Fruit fly (Drosophila melanogaster) whole organism, wandering third instar larva: ENCODE results near the gene CG6621.

Experiments used
- Abd-B ChIP-seq: fragments of >200 bp; optimal IDR thresholded peaks from 2 replicates; lab custom pipeline; 2017; ENCODE audit warnings: missing biosample characterization, missing genetic modification characterization
- CG32264 ChIP-seq: fragments of 200-800 bp; sonication (Bioruptor generic); optimal IDR thresholded peaks from 2 replicates; lab custom pipeline; 2016; ENCODE audit warnings: missing biosample characterization, missing genetic modification characterization
- CG9705 ChIP-seq: fragments of 200-800 bp; sonication (Bioruptor generic); optimal IDR thresholded peaks from 2 replicates; lab custom pipeline; 2018; ENCODE audit warnings: missing biosample characterization, mild to moderate bottlenecking, missing genetic modification characterization
- Dfd ChIP-seq: fragments of >200 bp; optimal IDR thresholded peaks from 2 replicates; lab custom pipeline; 2017; ENCODE audit warnings: missing biosample characterization, missing genetic modification characterization
- Dif ChIP-seq: fragments of 200-275, 200-300 bp; sonication (Bioruptor generic); optimal IDR thresholded peaks from 2 replicates; lab custom pipeline; 2018; ENCODE audit warnings: missing biosample characterization, missing genetic modification characterization; ENCODE audit not compliant: partially characterized antibody
- GATAd ChIP-seq: sonication (Bioruptor generic); optimal IDR thresholded peaks from 2 replicates; lab custom pipeline; 2016; ENCODE audit warnings: missing biosample characterization, missing genetic modification characterization
- HLH106 ChIP-seq: fragments of 200-800 bp; optimal IDR thresholded peaks from 3 replicates; lab custom pipeline; 2019; ENCODE audit warnings: missing biosample characterization, mild to moderate bottlenecking, missing genetic modification characterization, moderate library complexity
- Hr78 ChIP-seq: fragments of >200 bp; optimal IDR thresholded peaks from 2 replicates; lab custom pipeline; 2017; ENCODE audit warnings: missing biosample characterization, missing genetic modification characterization
- Hr83 ChIP-seq: fragments of 200-300 bp; sonication (Bioruptor generic); optimal IDR thresholded peaks from 2 replicates; lab custom pipeline; 2016; ENCODE audit warnings: missing biosample characterization, mild to moderate bottlenecking, missing genetic modification characterization, moderate library complexity; ENCODE audit not compliant: poor library complexity, severe bottlenecking
- Mio ChIP-seq: sonication (Bioruptor generic); optimal IDR thresholded peaks from 2 replicates; lab custom pipeline; 2016; ENCODE audit warnings: missing biosample characterization, missing genetic modification characterization
- Myc ChIP-seq: fragments of >200 bp; optimal IDR thresholded peaks from 2 replicates; lab custom pipeline; 2017
- N ChIP-seq: fragments of >200 bp; optimal IDR thresholded peaks from 2 replicates; lab custom pipeline; 2018; ENCODE audit warnings: missing biosample characterization, missing external identifiers, missing genetic modification characterization
- OdsH ChIP-seq: fragments of 200-800 bp; sonication (Bioruptor generic); optimal IDR thresholded peaks from 2 replicates; lab custom pipeline; 2016; ENCODE audit warnings: missing biosample characterization, mild to moderate bottlenecking, missing genetic modification characterization
- Rel ChIP-seq, 2 experiments: fragments of 200-800 bp; sonication (Bioruptor generic) in 1 of 2; optimal IDR thresholded peaks; 2 replicates in 1 of 2; 3 replicates in 1 of 2; lab custom pipeline; 2016 to 2019; ENCODE audit warnings: mild to moderate bottlenecking in 2 of 2, missing biosample characterization in 2 of 2, missing genetic modification characterization in 2 of 2, moderate library complexity in 1 of 2
- Sp1 ChIP-seq: fragments of 200-800 bp; sonication (Bioruptor generic); optimal IDR thresholded peaks from 3 replicates; lab custom pipeline; 2019; ENCODE audit warnings: missing biosample characterization, mild to moderate bottlenecking, missing genetic modification characterization, moderate library complexity
- Vsx2 ChIP-seq: fragments of 200-300, 225-300 bp; sonication (Bioruptor generic); optimal IDR thresholded peaks from 2 replicates; lab custom pipeline; 2018; ENCODE audit warnings: missing biosample characterization, missing genetic modification characterization; ENCODE audit not compliant: partially characterized antibody
- brk ChIP-seq: fragments of 200-800 bp; sonication (Bioruptor generic); optimal IDR thresholded peaks from 2 replicates; lab custom pipeline; 2016; ENCODE audit warnings: missing biosample characterization, mild to moderate bottlenecking, missing genetic modification characterization
- dl ChIP-seq, 2 experiments: fragments of 175-275, 200-275 bp in 1 of 2; fragments of 200-275 bp in 1 of 2; sonication (Bioruptor generic); optimal IDR thresholded peaks; lab custom pipeline; 2018; ENCODE audit warnings: mild to moderate bottlenecking in 2 of 2, missing biosample characterization in 2 of 2, missing genetic modification characterization in 2 of 2, moderate library complexity in 2 of 2; ENCODE audit not compliant: partially characterized antibody in 2 of 2, insufficient read depth in 1 of 2
- dmrt93B ChIP-seq: fragments of 200-800 bp; sonication (Bioruptor generic); optimal IDR thresholded peaks from 2 replicates; lab custom pipeline; 2018; ENCODE audit warnings: missing biosample characterization, mild to moderate bottlenecking, missing genetic modification characterization
- dsf ChIP-seq: sonication (Bioruptor generic); optimal IDR thresholded peaks from 2 replicates; lab custom pipeline; 2016; ENCODE audit warnings: missing biosample characterization, missing genetic modification characterization, borderline replicate concordance
- ey ChIP-seq: fragments of 200-800 bp; sonication (Bioruptor generic); optimal IDR thresholded peaks from 2 replicates; lab custom pipeline; 2016; ENCODE audit warnings: missing biosample characterization, missing genetic modification characterization
- fru ChIP-seq: fragments of 200-800 bp; sonication (Bioruptor generic); optimal IDR thresholded peaks from 3 replicates; lab custom pipeline; 2016; ENCODE audit warnings: missing biosample characterization, mild to moderate bottlenecking, missing genetic modification characterization
- h ChIP-seq: fragments of 200-800 bp; sonication (Bioruptor generic); optimal IDR thresholded peaks from 3 replicates; lab custom pipeline; 2016; ENCODE audit warnings: missing biosample characterization, mild to moderate bottlenecking, missing genetic modification characterization
- jim ChIP-seq: fragments of 175-275, 200-325 bp; sonication (Bioruptor generic); optimal IDR thresholded peaks from 2 replicates; lab custom pipeline; 2016; ENCODE audit warnings: missing biosample characterization, mild to moderate bottlenecking, missing genetic modification characterization
- lola ChIP-seq: fragments of >200 bp; optimal IDR thresholded peaks from 2 replicates; lab custom pipeline; 2017; ENCODE audit warnings: missing biosample characterization, missing genetic modification characterization
- pan ChIP-seq: fragments of >200 bp; optimal IDR thresholded peaks from 2 replicates; lab custom pipeline; 2017
- sage ChIP-seq: fragments of 200-800 bp; sonication (Bioruptor generic); optimal IDR thresholded peaks from 2 replicates; lab custom pipeline; 2016; ENCODE audit warnings: missing biosample characterization, mild to moderate bottlenecking, missing genetic modification characterization
- usp ChIP-seq: fragments of >200 bp; optimal IDR thresholded peaks from 2 replicates; lab custom pipeline; 2017; ENCODE audit warnings: missing biosample characterization, missing genetic modification characterization
- woc ChIP-seq: sonication (Bioruptor generic); optimal IDR thresholded peaks from 2 replicates; lab custom pipeline; 2016; ENCODE audit warnings: missing biosample characterization, mild to moderate bottlenecking, missing genetic modification characterization

CG6621 gene

DNA sequence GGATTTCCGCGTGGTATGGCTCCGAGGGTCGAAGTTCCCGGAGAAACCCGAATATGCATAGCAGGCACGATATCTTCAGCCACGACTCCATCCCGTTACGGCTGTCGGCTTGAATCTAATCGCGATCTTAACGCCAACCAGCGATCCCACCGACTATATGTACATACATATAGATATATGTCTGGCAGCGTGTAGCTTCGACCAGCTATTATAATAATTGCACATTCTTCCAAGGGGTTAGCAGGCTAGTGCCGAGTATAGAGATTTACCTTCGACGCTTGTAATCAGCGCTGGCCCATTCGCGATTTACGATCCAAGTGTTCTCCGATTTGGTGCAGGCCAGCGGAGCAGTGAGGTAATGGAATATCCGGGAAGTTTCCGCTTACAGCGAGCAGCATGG lies 33.6 kb downstream of the CG6621 start, which contains the start of gene CG14694:
Gene CG14694 (minus strand): TSS at position 101 of the 400 bp plus-strand sequence.
- no peak for TF ChIP-seq CG9705 (GFP tag; lab: Kevin White, UChicago)
- TF ChIP-seq GATAd (GFP tag; lab: Kevin White, UChicago) = no peak
- no peak for TF ChIP-seq dmrt93B (GFP tag; lab: Kevin White, UChicago)
- TF ChIP-seq dsf (GFP tag; lab: Kevin White, UChicago) = no peak
- no peak for TF ChIP-seq Abd-B (GFP tag; lab: Kevin White, UChicago)
- no peak for TF ChIP-seq Sp1 (GFP tag; lab: Kevin White, UChicago)
- TF ChIP-seq h = no peak
- TF ChIP-seq ey (GFP tag; lab: Kevin White, UChicago) = no peak
- no peak for TF ChIP-seq HLH106 (tag; lab: Kevin White, UChicago)
- no peak for TF ChIP-seq Hr78 (GFP tag; lab: Kevin White, UChicago)
- TF ChIP-seq Dfd (GFP tag; lab: Kevin White, UChicago) = no peak

DNA sequence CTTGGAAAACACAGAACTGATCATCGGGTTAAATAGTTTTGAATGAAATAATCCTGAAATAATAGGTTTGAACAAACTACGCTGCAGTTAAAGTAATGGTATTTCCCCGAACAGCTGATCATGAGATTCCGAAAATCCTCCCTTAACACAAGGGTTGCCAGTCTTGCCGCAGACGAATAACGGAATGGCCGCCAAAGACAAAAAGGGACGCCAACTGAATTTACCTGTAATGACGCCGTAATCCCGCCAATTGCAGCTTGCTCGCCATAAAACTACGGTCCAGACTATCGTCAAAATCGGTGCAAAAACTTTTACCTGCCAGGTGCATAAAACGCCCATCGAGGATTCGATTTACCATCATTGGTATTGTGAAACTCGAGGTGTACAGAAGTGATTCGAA lies 36.7 kb downstream of the CG6621 start, which contains the start of gene CG4570:
Gene CG4570 (plus strand): TSS at position 190 of the 400 bp plus-strand sequence.
- TF ChIP-seq sage (no peak), fru (GFP tag; lab: Kevin White, UChicago) (no peak), dsf (GFP tag; lab: Kevin White, UChicago) (no peak), ey (GFP tag; lab: Kevin White, UChicago) (no peak), Myc (lab: Kevin White, UChicago) (no peak), Hr83 (no peak), lola (GFP tag; lab: Kevin White, UChicago) (no peak)

DNA sequence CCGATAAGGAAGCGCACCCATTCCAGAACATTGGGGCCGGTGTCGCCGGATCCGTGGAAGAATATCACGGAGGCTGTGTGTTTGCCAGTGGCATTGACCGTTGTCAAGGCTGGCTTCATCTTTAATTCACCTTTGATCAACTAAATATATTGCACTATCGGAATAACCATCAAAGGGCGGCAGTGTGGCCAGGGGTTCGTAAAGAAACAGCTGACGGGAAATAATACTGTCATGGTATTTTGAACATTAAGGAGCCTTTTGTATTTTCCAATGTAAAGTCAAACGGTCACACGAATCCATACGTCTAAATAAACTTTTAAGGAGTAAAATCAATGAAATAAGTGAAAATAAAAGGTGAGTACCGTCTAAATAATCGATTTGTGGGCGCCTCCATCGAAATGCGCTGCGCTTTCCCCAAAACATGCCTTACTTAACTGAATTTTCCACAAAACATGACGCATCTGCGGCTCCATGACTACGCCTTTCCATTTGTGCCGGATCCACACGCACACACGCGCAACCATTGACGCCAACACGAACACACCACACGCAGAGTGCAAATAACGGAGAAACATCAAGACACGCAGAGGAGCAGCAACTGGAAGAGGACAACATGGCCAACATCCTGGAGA lies 39.0 kb downstream of the CG6621 start, which contains the start of the genes CG6567 and CG4511:
Gene CG6567 (minus strand): TSS at position 209 of the 632 bp plus-strand sequence.
Gene CG4511 (plus strand): TSS at position 259 of the 632 bp plus-strand sequence.
- TF ChIP-seq Mio (GFP tag; lab: Kevin White, UChicago) (no peak), dsf (GFP tag; lab: Kevin White, UChicago) (no peak), brk (no peak), Abd-B (GFP tag; lab: Kevin White, UChicago) (no peak), CG9705 (GFP tag; lab: Kevin White, UChicago) (no peak), HLH106 (tag; lab: Kevin White, UChicago) (no peak), sage (no peak), pan (lab: Kevin White, UChicago) (no peak), Myc (lab: Kevin White, UChicago) (no peak), OdsH (GFP tag; lab: Kevin White, UChicago) (no peak), woc (no peak), Hr83 (no peak), N (GFP tag; lab: Kevin White, UChicago) (no peak), CG32264 (no peak)

DNA sequence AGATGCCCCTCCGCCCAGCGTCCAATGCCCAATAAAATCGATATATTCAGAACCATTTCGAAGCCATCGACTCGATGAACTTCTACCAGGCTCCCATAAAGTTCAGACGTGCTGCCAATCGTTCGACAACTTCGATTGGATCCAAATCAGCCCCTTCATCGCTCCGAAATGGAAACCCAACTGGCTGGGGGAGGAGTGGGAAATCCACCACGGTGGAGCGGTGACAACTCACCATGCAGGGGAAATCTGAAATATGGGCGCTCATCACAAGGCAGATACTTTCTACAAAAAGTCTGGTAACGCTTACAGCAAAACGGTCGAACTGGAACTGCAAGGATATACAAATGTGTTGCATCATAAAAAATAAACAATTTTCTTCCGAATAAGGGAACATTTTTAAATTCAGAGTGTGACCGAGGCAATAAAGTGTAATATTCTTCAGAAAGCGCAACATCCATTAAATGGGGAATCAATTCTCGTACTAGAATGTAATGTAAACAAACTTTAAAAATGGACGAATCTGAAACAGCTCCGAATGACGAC lies 41.0 kb downstream of the CG6621 start, which contains the start of gene CG4565:
Gene CG4565 (plus strand): TSS at position 493 of the 543 bp plus-strand sequence.
- peak; percentile 67 for TF ChIP-seq Myc (lab: Kevin White, UChicago)
- TF ChIP-seq Dif (GFP tag; lab: Kevin White, UChicago) = peak; percentile 44
- TF ChIP-seq Vsx2 (GFP tag; lab: Kevin White, UChicago) = peak; percentile 64
- TF ChIP-seq dl (GFP tag; optimal IDR thresholded peaks at IDR 0.05; lab: Kevin White, UChicago; ENCODE audit: insufficient read depth in 1 of 2, partially characterized antibody in 2 of 2) = no peak

DNA sequence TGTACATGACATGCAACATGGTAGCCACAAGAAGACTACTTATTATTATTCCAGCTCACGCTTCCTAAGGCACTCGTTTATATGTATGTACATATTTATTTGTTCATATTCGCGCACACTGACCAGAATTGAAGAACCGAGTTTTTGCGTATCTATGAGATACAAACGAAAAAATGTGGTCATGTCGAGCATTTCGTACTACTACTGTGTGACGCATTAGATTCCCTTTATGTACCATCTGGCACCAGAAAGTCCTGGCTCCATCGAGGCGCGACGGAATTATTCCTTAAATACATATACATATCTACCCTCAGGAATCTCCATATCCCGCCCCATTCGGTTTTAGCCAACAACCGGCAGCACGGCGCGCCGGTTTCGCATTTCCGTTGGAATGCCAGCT lies 42.7 kb downstream of the CG6621 start:
- TF ChIP-seq Mio (GFP tag; lab: Kevin White, UChicago) (no peak), Abd-B (GFP tag; lab: Kevin White, UChicago) (no peak), lola (GFP tag; lab: Kevin White, UChicago) (no peak), Hr83 (no peak), dmrt93B (GFP tag; lab: Kevin White, UChicago) (no peak), GATAd (GFP tag; lab: Kevin White, UChicago) (no peak), Myc (lab: Kevin White, UChicago) (no peak), jim (GFP tag; lab: Kevin White, UChicago) (no peak), h (no peak), usp (GFP tag; lab: Kevin White, UChicago) (no peak), Rel (GFP tag; optimal IDR thresholded peaks at IDR 0.05; lab: Kevin White, UChicago) (no peak), Rel (tag; optimal IDR thresholded peaks at IDR 0.05; lab: Kevin White, UChicago) (no peak), N (GFP tag; lab: Kevin White, UChicago) (no peak), fru (GFP tag; lab: Kevin White, UChicago) (no peak), sage (no peak)
